Worm (Caenorhabditis elegans): Measurements from ENCODE around the gene C27D8.3.

ce11 chrIV:12684826-12685594 lies 26.5 kb downstream of the C27D8.3 start:
- TF ChIP-seq fkh-2 (tag; optimal IDR thresholded peaks at IDR 0.05) (no peak), nhr-11 (tag; optimal IDR thresholded peaks at IDR 0.05) (no peak), nhr-237 (tag; optimal IDR thresholded peaks at IDR 0.05) (no peak), nhr-76 (tag; optimal IDR thresholded peaks at IDR 0.05) (no peak), ztf-11 (tag; optimal IDR thresholded peaks at IDR 0.05) (no peak), ceh-82 (tag; optimal IDR thresholded peaks at IDR 0.05) (no peak), mdl-1 (tag; optimal IDR thresholded peaks at IDR 0.05) (no peak), ceh-28 (tag; optimal IDR thresholded peaks at IDR 0.05) (no peak), tbx-2 (tag; optimal IDR thresholded peaks at IDR 0.05) (no peak)
